Fruit fly (Drosophila melanogaster): Measurements from ENCODE around the gene mamo.
A peak's percentile ranks its signal among the peaks of the same experiment; 100 is the strongest.

mamo gene

DNA sequence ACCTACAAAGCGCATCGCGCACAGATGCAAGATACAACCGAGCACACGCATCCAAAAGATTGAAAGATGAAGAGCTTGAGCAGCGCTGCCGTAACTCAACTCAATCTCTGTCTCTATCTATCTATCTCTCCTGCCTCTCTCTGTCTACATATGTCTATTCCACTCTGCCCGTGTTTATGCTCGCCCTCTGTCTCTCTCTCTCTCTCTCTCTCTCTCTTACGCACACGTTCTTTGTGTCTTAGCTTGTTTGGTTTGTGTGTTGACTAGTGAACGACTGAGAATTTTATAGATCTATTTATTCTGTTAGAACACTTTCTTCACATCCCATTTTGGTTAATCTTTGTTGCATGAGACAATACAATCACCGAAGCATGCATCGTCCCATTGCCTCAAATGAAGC is 184.8 kb downstream of the mamo start:
- no peak for TF ChIP-seq CG8478 (optimal IDR thresholded peaks at IDR 0.05)
- peak; percentile 4 to 39 for TF ChIP-seq CTCF (optimal IDR thresholded peaks at IDR 0.05)

dm6 chrX:13804398-13804797 is 185.9 kb downstream of the mamo start:
- TF ChIP-seq CG8478 (optimal IDR thresholded peaks at IDR 0.05) (no peak), CTCF (optimal IDR thresholded peaks at IDR 0.05) (no peak)

DNA sequence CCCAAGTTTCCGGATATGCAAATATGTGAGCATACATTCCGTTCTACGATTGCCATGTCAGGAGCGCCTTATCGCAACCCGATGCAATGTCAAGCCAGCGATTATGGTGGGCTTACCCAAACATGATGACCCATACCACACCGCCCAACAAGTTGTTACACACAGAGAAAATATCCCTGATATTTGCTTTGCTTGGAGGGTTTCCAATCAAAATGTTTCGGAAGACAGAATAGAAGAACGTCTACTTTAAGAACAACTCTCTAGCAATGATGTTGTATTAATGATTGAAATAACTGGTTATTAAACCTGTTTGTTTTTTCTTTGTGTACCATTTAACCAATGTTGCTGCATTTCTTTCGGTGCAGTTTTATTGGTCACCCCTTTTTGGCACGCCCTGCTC is 189.6 kb downstream of the mamo start:
- no peak for TF ChIP-seq CTCF (optimal IDR thresholded peaks at IDR 0.05)
- no peak for TF ChIP-seq CG8478 (optimal IDR thresholded peaks at IDR 0.05)

DNA sequence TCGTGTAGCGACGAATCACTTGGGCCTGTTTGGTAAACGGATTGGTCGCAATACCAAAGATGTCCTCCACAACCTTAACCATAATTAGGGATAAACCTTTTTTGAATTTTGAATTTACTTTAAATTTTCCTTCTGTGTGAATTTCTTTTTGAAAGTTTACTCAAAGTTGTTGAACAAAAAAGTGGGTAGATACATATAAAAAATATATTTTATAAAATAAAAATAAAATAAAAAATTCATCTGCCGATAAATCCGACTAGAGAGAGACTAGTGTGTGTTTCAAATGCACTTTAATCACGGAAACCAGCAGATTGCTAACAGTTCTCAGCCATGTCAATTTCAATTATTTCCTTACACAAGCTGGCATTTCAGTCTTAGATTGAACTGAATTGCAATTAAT is 192.8 kb downstream of the mamo start, which contains the start of gene CG10996:
Gene CG10996 (minus strand): TSS at position 101 of the 400 bp plus-strand sequence.
- TF ChIP-seq CG8478 (optimal IDR thresholded peaks at IDR 0.05): no peak
- TF ChIP-seq CTCF (optimal IDR thresholded peaks at IDR 0.05): no peak
